Fruit fly (Drosophila melanogaster) whole organism, pupa: ENCODE results near the gene CG17294.

Experiments
- CG10348 ChIP-seq: fragments of 200-800 bp; sonication (Bioruptor generic); IDR thresholded peaks from 2 replicates; pipeline ENCODE4 v1.3.6; 2022; ENCODE audit warnings: missing biosample characterization, missing genetic modification characterization
- CG12605 ChIP-seq: fragments of 200-800 bp; sonication (Bioruptor generic); IDR thresholded peaks from 2 replicates; pipeline ENCODE4 v1.3.6; 2022; ENCODE audit warnings: missing biosample characterization, missing genetic modification characterization
- CG13204 ChIP-seq: fragments of 200-800 bp; sonication (Bioruptor generic); optimal IDR thresholded peaks from 2 replicates; lab custom pipeline; 2018; ENCODE audit warnings: missing biosample characterization, mild to moderate bottlenecking, missing genetic modification characterization, moderate library complexity
- CG14655 ChIP-seq: fragments of 200-800 bp; sonication (Bioruptor generic); optimal IDR thresholded peaks from 3 replicates; lab custom pipeline; 2017; ENCODE audit warnings: mild to moderate bottlenecking, missing biosample characterization, missing genetic modification reagents, missing genetic modification characterization
- CG15710 ChIP-seq: fragments of 200-800 bp; sonication (Bioruptor generic); optimal IDR thresholded peaks from 2 replicates; lab custom pipeline; 2018; ENCODE audit warnings: missing biosample characterization, mild to moderate bottlenecking, missing genetic modification characterization, moderate library complexity
- CG17806 ChIP-seq: fragments of 200-800 bp; sonication (Bioruptor generic); optimal IDR thresholded peaks from 2 replicates; lab custom pipeline; 2018; ENCODE audit warnings: missing biosample characterization, mild to moderate bottlenecking, missing genetic modification characterization, moderate library complexity
- CG32121 ChIP-seq: fragments of 200-800 bp; sonication (Bioruptor generic); IDR thresholded peaks from 2 replicates; pipeline ENCODE4 v1.3.6; 2022; ENCODE audit warnings: missing biosample characterization, missing genetic modification characterization
- CG34367 ChIP-seq: fragments of 200-800 bp; sonication (Bioruptor generic); optimal IDR thresholded peaks from 2 replicates; lab custom pipeline; 2018; ENCODE audit warnings: missing biosample characterization, mild to moderate bottlenecking, missing genetic modification characterization
- CG4496 ChIP-seq: fragments of 200-800 bp; sonication (Bioruptor generic); IDR thresholded peaks from 3 replicates; pipeline ENCODE4 v1.3.6; 2022; ENCODE audit warnings: missing biosample characterization, missing genetic modification characterization
- CG8159 ChIP-seq: fragments of 200-800 bp; sonication (Bioruptor generic); optimal IDR thresholded peaks from 3 replicates; lab custom pipeline; 2018; ENCODE audit warnings: missing biosample characterization, mild to moderate bottlenecking, missing genetic modification characterization, moderate library complexity
- CG8301 ChIP-seq: fragments of 200-800 bp; sonication (Bioruptor generic); optimal IDR thresholded peaks from 2 replicates; lab custom pipeline; 2018; ENCODE audit warnings: missing biosample characterization, mild to moderate bottlenecking, missing genetic modification characterization
- CG9948 ChIP-seq: fragments of 200-800 bp; sonication (Bioruptor generic); optimal IDR thresholded peaks from 2 replicates; lab custom pipeline; 2018; ENCODE audit warnings: missing biosample characterization, mild to moderate bottlenecking, missing genetic modification characterization, moderate library complexity
- D1 ChIP-seq: fragments of 200-800 bp; sonication (Bioruptor generic); optimal IDR thresholded peaks from 2 replicates; lab custom pipeline; 2018; ENCODE audit warnings: missing biosample characterization, mild to moderate bottlenecking, missing genetic modification characterization, moderate library complexity
- EcR ChIP-seq: fragments of 200-800 bp; sonication (Bioruptor generic); optimal IDR thresholded peaks from 3 replicates; lab custom pipeline; 2019; ENCODE audit warnings: missing biosample characterization, missing genetic modification characterization, mild to moderate bottlenecking, moderate library complexity, missing genetic modification reagents
- Ets98B ChIP-seq: fragments of 200-800 bp; sonication (Bioruptor generic); IDR thresholded peaks from 2 replicates; pipeline ENCODE4 v1.3.6; 2022; ENCODE audit warnings: missing biosample characterization, missing genetic modification characterization
- Pif1A ChIP-seq: fragments of 200-800 bp; sonication (Bioruptor generic); optimal IDR thresholded peaks from 3 replicates; lab custom pipeline; 2016; ENCODE audit warnings: missing biosample characterization, missing genetic modification characterization
- Pif1B ChIP-seq: fragments of 200-800 bp; sonication (Bioruptor generic); optimal IDR thresholded peaks from 3 replicates; lab custom pipeline; 2016; ENCODE audit warnings: missing biosample characterization, missing genetic modification characterization
- Snoo ChIP-seq: fragments of 200-800 bp; sonication (Bioruptor generic); optimal IDR thresholded peaks from 3 replicates; lab custom pipeline; 2017; ENCODE audit warnings: missing biosample characterization, mild to moderate bottlenecking, missing genetic modification characterization, inconsistent platforms
- fd96Ca ChIP-seq: fragments of 200-800 bp; sonication (Bioruptor generic); IDR thresholded peaks from 3 replicates; pipeline ENCODE4 v1.3.6; 2022; ENCODE audit warnings: missing biosample characterization, missing genetic modification characterization
- gl ChIP-seq: fragments of 200-800 bp; sonication (Bioruptor generic); optimal IDR thresholded peaks from 2 replicates; lab custom pipeline; 2018; ENCODE audit warnings: missing biosample characterization, mild to moderate bottlenecking, missing genetic modification characterization
- rn ChIP-seq: fragments of 200-800 bp; sonication (Bioruptor generic); IDR thresholded peaks from 2 replicates; pipeline ENCODE4 v1.3.6; 2022; ENCODE audit warnings: missing biosample characterization, missing genetic modification characterization

CG17294 gene

dm6 chr2L:8350560-8351171 is 26.2 kb upstream of the CG17294 start:
- TF ChIP-seq CG9948 (tag; lab: Kevin White, UChicago) (no peak), CG34367 (no peak), EcR (GFP tag; lab: Kevin White, UChicago) (no peak), CG15710 (tag; lab: Kevin White, UChicago) (no peak), rn (GFP tag; lab: Robert Waterston, UW) (no peak), Ets98B (no peak), Pif1B (GFP tag; lab: Kevin White, UChicago) (no peak), CG13204 (GFP tag; lab: Kevin White, UChicago) (no peak), CG14655 (GFP tag; lab: Kevin White, UChicago) (no peak), fd96Ca (GFP tag; lab: Robert Waterston, UW) (no peak)

dm6 chr2L:8351333-8351732 is 25.5 kb upstream of the CG17294 start:
- no peak for TF ChIP-seq fd96Ca (GFP tag; lab: Robert Waterston, UW)
- no peak for TF ChIP-seq Pif1B (GFP tag; lab: Kevin White, UChicago)
- TF ChIP-seq CG9948 (tag; lab: Kevin White, UChicago): no peak
- TF ChIP-seq gl (tag; lab: Kevin White, UChicago): no peak
- TF ChIP-seq Pif1A: no peak
- no peak for TF ChIP-seq EcR (GFP tag; lab: Kevin White, UChicago)
- TF ChIP-seq CG12605 (GFP tag; lab: Robert Waterston, UW): no peak
- TF ChIP-seq CG10348 (GFP tag; lab: Robert Waterston, UW): no peak
- TF ChIP-seq CG34367: no peak
- TF ChIP-seq D1 (tag; lab: Kevin White, UChicago): no peak
- no peak for TF ChIP-seq CG15710 (tag; lab: Kevin White, UChicago)
- no peak for TF ChIP-seq CG17806 (tag; lab: Kevin White, UChicago)
- no peak for TF ChIP-seq CG8301 (tag; lab: Kevin White, UChicago)
- TF ChIP-seq Snoo (tag; lab: Kevin White, UChicago): no peak
- no peak for TF ChIP-seq CG14655 (GFP tag; lab: Kevin White, UChicago)
- TF ChIP-seq CG32121 (GFP tag; lab: Robert Waterston, UW): no peak
- no peak for TF ChIP-seq Ets98B
- TF ChIP-seq CG4496 (GFP tag; lab: Robert Waterston, UW): no peak

dm6 chr2L:8351864-8352263 is 25.0 kb upstream of the CG17294 start, which contains the start of gene Mur29B:
Gene Mur29B, plus strand, starts transcription at chr2L:8352187.
- TF ChIP-seq CG12605 (GFP tag; lab: Robert Waterston, UW): no peak
- no peak for TF ChIP-seq CG15710 (tag; lab: Kevin White, UChicago)
- no peak for TF ChIP-seq CG9948 (tag; lab: Kevin White, UChicago)
- no peak for TF ChIP-seq rn (GFP tag; lab: Robert Waterston, UW)
- TF ChIP-seq CG13204 (GFP tag; lab: Kevin White, UChicago): no peak
- no peak for TF ChIP-seq CG8301 (tag; lab: Kevin White, UChicago)
- TF ChIP-seq D1 (tag; lab: Kevin White, UChicago): no peak
- no peak for TF ChIP-seq Snoo (tag; lab: Kevin White, UChicago)
- no peak for TF ChIP-seq fd96Ca (GFP tag; lab: Robert Waterston, UW)
- TF ChIP-seq Pif1A: no peak
- TF ChIP-seq gl (tag; lab: Kevin White, UChicago): no peak
- TF ChIP-seq Ets98B: no peak
- TF ChIP-seq CG17806 (tag; lab: Kevin White, UChicago): no peak
- no peak for TF ChIP-seq CG10348 (GFP tag; lab: Robert Waterston, UW)
- TF ChIP-seq CG32121 (GFP tag; lab: Robert Waterston, UW): no peak
- no peak for TF ChIP-seq CG8159 (tag; lab: Kevin White, UChicago)
- TF ChIP-seq CG4496 (GFP tag; lab: Robert Waterston, UW): no peak
- TF ChIP-seq CG14655 (GFP tag; lab: Kevin White, UChicago): no peak
- no peak for TF ChIP-seq EcR (GFP tag; lab: Kevin White, UChicago)
- TF ChIP-seq Pif1B (GFP tag; lab: Kevin White, UChicago): no peak

DNA sequence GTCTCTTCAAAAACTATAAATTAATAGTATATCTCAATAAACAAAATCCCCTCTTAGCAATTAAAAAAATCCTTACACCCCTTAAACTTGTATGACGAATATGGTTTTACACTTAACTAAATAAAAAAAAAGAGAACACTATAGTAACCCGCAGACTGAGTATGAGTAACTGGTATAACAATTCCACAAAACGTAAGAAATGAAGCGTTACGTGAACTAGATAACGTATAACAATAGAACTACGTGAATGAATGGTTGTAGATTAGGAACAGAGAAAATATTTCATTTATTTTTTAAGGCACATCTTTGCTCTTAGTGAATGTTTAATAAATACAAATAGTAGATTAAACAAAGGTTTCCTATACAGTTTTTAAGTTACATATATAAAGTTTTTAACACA is 21.4 kb upstream of the CG17294 start:
- no peak for TF ChIP-seq EcR (GFP tag; lab: Kevin White, UChicago)
- TF ChIP-seq CG34367: no peak
- no peak for TF ChIP-seq CG8301 (tag; lab: Kevin White, UChicago)
- TF ChIP-seq CG9948 (tag; lab: Kevin White, UChicago): no peak
- TF ChIP-seq CG15710 (tag; lab: Kevin White, UChicago): no peak
- no peak for TF ChIP-seq CG8159 (tag; lab: Kevin White, UChicago)
- TF ChIP-seq fd96Ca (GFP tag; lab: Robert Waterston, UW): no peak
- no peak for TF ChIP-seq CG17806 (tag; lab: Kevin White, UChicago)
- TF ChIP-seq D1 (tag; lab: Kevin White, UChicago): no peak
- no peak for TF ChIP-seq Pif1A
- TF ChIP-seq gl (tag; lab: Kevin White, UChicago): no peak
- no peak for TF ChIP-seq Ets98B

DNA sequence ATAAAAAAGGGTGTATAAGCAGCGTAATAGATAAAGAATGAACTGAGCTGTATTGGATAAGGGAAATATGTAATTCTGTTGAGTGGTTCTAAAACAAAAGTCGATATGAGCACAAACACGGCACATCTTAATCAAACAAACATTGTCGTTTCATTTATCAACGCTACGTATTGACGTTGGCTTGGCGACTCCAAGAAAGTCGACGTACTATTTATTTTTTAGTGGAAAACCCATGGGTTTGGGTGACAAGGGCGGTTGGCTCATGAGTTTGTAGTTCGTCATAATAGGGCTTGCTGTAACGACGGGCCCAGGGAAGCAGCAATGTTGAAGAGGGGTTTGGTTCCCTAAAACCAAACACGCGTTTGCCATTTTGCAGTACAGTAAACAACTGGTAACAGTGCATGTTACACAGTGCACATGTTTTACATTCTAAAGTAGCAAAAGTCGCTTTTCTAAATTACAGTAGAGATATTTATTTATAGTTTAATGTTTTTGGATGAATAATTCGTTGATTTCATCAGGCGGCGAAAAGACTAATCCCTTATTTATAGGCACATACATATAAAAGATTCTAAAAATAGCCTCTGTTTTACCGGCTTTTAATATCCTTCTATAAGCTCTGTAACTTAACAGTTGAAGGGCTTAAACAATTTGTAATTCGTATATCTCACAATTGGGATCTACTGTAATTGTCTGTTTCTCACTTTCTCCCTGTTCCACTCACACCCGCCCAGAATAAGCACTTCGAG is 15.5 kb upstream of the CG17294 start:
- peak; percentile 56 for TF ChIP-seq CG8159 (tag; lab: Kevin White, UChicago)
- TF ChIP-seq Ets98B: no peak
- TF ChIP-seq Pif1A: peak; percentile 46
- TF ChIP-seq Pif1B (GFP tag; lab: Kevin White, UChicago): no peak
- peak; percentile 67 for TF ChIP-seq CG14655 (GFP tag; lab: Kevin White, UChicago)
- TF ChIP-seq Snoo (tag; lab: Kevin White, UChicago): peak; percentile 30
- TF ChIP-seq fd96Ca (GFP tag; lab: Robert Waterston, UW): no peak
- no peak for TF ChIP-seq EcR (GFP tag; lab: Kevin White, UChicago)
- peak; percentile 38 for TF ChIP-seq CG17806 (tag; lab: Kevin White, UChicago)
- no peak for TF ChIP-seq CG32121 (GFP tag; lab: Robert Waterston, UW)
- no peak for TF ChIP-seq rn (GFP tag; lab: Robert Waterston, UW)
- TF ChIP-seq CG15710 (tag; lab: Kevin White, UChicago): peak; percentile 64
- peak; percentile 59 for TF ChIP-seq CG8301 (tag; lab: Kevin White, UChicago)
- TF ChIP-seq CG34367: peak; percentile 37
- no peak for TF ChIP-seq gl (tag; lab: Kevin White, UChicago)
- no peak for TF ChIP-seq CG13204 (GFP tag; lab: Kevin White, UChicago)
- no peak for TF ChIP-seq CG10348 (GFP tag; lab: Robert Waterston, UW)
- TF ChIP-seq CG4496 (GFP tag; lab: Robert Waterston, UW): peak; percentile 40; the same call in 1 of the 3 replicates
- no peak for TF ChIP-seq CG12605 (GFP tag; lab: Robert Waterston, UW)
- peak; percentile 7 for TF ChIP-seq D1 (tag; lab: Kevin White, UChicago)
- TF ChIP-seq CG9948 (tag; lab: Kevin White, UChicago): peak; percentile 57
